Fruit fly (Drosophila melanogaster): ENCODE data around the gene yellow-e.

Gene yellow-e

DNA sequence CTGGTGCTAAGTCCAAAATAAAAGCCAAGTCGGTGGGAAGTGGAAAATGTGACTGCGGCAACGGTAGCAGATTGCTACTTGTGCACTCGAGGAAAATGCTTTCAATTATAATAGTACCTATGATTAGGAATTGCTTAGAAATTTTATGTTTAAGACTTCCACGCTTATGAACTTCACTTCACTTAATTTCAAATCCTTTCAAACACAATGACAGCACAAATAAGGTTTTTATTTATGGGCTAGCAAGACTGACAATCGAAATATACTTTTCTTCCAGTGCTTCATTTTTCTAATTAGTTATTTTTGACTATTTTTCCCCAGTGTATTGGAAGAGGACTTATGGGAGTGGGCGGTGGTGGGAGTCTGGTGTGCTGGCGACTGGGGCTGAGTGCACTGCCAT, 33.3 kb upstream of the yellow-e start:
- no peak for TF ChIP-seq CG11902 (GFP tag; optimal IDR thresholded peaks at IDR 0.05)
- 0 out of 3 replicates have a peak, but pooled peaks have one; percentile 18 for TF ChIP-seq CG8119 (GFP tag; IDR thresholded peaks at IDR 0.05)
- peak; percentile 49 for TF ChIP-seq CG32006 (GFP tag; optimal IDR thresholded peaks at IDR 0.05)
- TF ChIP-seq fd59A (GFP tag; optimal IDR thresholded peaks at IDR 0.05): no peak
- TF ChIP-seq Eip93F (GFP tag; optimal IDR thresholded peaks at IDR 0.05): no peak
- no peak for TF ChIP-seq CG11762 (GFP tag; optimal IDR thresholded peaks at IDR 0.05; ENCODE audit: insufficient read depth)
- TF ChIP-seq CG3919 (GFP tag; optimal IDR thresholded peaks at IDR 0.05): no peak
- 0 out of 2 replicates have a peak, but pooled peaks have one; percentile 23 for TF ChIP-seq CG15336 (GFP tag; IDR thresholded peaks at IDR 0.05)
- peak; percentile 17 for TF ChIP-seq Hr4 (GFP tag; optimal IDR thresholded peaks at IDR 0.05)
- TF ChIP-seq CG1621 (tag; optimal IDR thresholded peaks at IDR 0.05): no peak
- TF ChIP-seq CG10669 (GFP tag; optimal IDR thresholded peaks at IDR 0.05): no peak
- no peak for TF ChIP-seq cyc (GFP tag; optimal IDR thresholded peaks at IDR 0.05)
- no peak for TF ChIP-seq lz (GFP tag; optimal IDR thresholded peaks at IDR 0.05)
- TF ChIP-seq esn (GFP tag; optimal IDR thresholded peaks at IDR 0.05): no peak
- TF ChIP-seq ss (GFP tag; optimal IDR thresholded peaks at IDR 0.05): no peak
- TF ChIP-seq acj6 (GFP tag; optimal IDR thresholded peaks at IDR 0.05): no peak
- no peak for TF ChIP-seq CG6854 (GFP tag; optimal IDR thresholded peaks at IDR 0.05)
- TF ChIP-seq Eip78C (GFP tag): peak; percentile 6

dm6 chr3R:13446489-13446888, 31.4 kb upstream of the yellow-e start:
- TF ChIP-seq CG6163 (GFP tag; IDR thresholded peaks at IDR 0.05): no peak
- TF ChIP-seq Met (GFP tag; optimal IDR thresholded peaks at IDR 0.05): no peak
- no peak for TF ChIP-seq CG6808 (GFP tag; optimal IDR thresholded peaks at IDR 0.05)
- no peak for TF ChIP-seq pdm3 (GFP tag; optimal IDR thresholded peaks at IDR 0.05)
- no peak for TF ChIP-seq CG8632 (GFP tag; optimal IDR thresholded peaks at IDR 0.05)
- TF ChIP-seq Hr4 (GFP tag; optimal IDR thresholded peaks at IDR 0.05): no peak
- TF ChIP-seq svp (GFP tag): peak; percentile 61
- no peak for TF ChIP-seq CG15336 (GFP tag; IDR thresholded peaks at IDR 0.05)
- TF ChIP-seq fd59A (GFP tag; optimal IDR thresholded peaks at IDR 0.05): no peak
- no peak for TF ChIP-seq Smox (GFP tag; optimal IDR thresholded peaks at IDR 0.05)
- TF ChIP-seq ss (GFP tag; optimal IDR thresholded peaks at IDR 0.05): no peak
- no peak for TF ChIP-seq Sox14 (GFP tag; optimal IDR thresholded peaks at IDR 0.05)
- TF ChIP-seq Eip78C (GFP tag): peak; percentile 68
- peak; percentile 14 for TF ChIP-seq CG32006 (GFP tag; optimal IDR thresholded peaks at IDR 0.05)
- no peak for TF ChIP-seq OdsH (GFP tag; optimal IDR thresholded peaks at IDR 0.05)
- no peak for TF ChIP-seq vri (GFP tag; optimal IDR thresholded peaks at IDR 0.05)

DNA sequence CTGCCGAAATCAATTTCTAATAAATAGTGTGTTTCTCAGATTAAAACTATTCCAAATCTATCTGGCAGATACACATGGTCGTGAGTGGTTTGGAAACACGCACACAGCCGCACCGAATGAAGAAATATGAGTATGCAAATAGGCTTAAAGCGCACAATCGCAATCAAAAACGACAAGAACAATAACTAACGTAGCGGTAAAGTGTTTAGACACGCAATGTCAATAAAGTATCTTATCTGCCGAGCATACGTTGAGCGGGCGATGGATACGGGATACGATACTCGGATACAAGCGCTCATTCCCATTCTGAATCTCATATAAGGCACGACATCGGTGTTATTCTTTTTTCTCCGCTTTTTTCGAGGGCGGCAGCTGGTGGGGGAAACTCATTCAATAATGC, 31.0 kb upstream of the yellow-e start:
- TF ChIP-seq Met (GFP tag; optimal IDR thresholded peaks at IDR 0.05): no peak
- peak; percentile 89 for TF ChIP-seq fkh (GFP tag; optimal IDR thresholded peaks at IDR 0.05)

DNA sequence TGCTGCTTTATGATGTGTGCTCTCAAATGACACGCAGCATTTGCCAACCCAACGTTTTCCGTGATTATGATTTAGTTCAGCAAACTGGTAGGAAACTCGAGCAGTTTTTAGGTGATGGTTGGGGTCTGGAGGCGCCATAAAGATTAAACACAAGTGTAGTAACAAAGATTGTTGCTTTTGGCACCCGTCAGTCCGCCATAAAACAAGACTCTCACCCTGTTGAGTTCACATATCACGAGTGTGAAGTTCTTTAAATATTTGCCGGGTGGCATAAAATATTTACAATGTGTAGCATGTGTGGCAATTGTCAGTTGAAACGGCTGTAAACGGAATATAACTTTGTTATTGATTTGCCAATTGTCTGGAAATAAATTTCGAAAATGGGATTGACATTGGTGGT, 26.6 kb upstream of the yellow-e start:
- no peak for TF ChIP-seq CG8319 (GFP tag; optimal IDR thresholded peaks at IDR 0.05)
- peak; percentile 74 for TF ChIP-seq fkh (GFP tag; optimal IDR thresholded peaks at IDR 0.05)

- TF ChIP-seq CG3919 (GFP tag; optimal IDR thresholded peaks at IDR 0.05) (no peak), Eip78C (GFP tag) (no peak), cyc (GFP tag; optimal IDR thresholded peaks at IDR 0.05) (no peak), vri (GFP tag; optimal IDR thresholded peaks at IDR 0.05) (no peak), fkh (GFP tag; optimal IDR thresholded peaks at IDR 0.05) (no peak), CG11294 (GFP tag; IDR thresholded peaks at IDR 0.05) (no peak), Sox15 (GFP tag; optimal IDR thresholded peaks at IDR 0.05) (no peak), Gug (GFP tag; IDR thresholded peaks at IDR 0.05) (no peak), fd85E (GFP tag; optimal IDR thresholded peaks at IDR 0.05) (no peak), CG16779 (tag; optimal IDR thresholded peaks at IDR 0.05) (no peak), CG3032 (tag; optimal IDR thresholded peaks at IDR 0.05) (no peak)
Measured at dm6 chr3R:13435836-13436235, 20.8 kb upstream of the yellow-e start.

Data from whole organism, prepupa.